Worm (Caenorhabditis elegans): Measurements from ENCODE around the gene fipr-17.

The fipr-17 gene

DNA sequence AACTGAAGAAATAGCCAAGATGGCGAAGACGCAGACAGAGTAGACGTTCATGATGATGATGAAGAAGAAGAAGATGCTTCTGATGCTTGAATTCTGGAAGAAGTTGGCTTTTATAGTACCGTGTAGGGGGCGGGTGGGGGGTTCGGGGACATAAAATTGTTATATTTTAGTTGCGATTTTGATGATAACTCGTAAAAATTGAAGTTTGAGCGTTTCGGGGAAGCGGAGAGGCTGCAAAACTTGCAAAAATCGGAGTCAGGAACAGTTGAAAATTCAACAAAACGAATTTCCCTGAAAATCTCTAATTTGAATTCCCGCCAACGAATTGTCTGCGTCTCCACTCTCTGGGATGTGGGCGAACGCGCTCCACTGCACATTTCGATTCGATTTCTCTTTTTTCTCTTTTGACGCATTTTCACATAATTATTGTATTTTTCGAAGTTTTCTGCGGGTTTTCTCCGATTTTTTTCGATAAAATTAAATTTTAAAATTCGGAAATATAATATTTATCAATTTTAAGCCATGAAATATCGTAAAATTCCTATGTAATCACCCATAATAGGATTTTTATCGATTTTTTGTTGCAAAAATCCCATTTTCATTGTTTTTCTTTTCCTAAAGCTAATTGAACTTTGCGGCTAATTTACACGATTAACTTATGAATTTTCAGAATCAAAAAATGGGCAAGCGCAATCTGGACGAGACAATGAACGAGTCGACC is at the start of gene fipr-17, which contains the start of gene Y48A6B.3 (continued):
- TF ChIP-seq sox-4 (tag; optimal IDR thresholded peaks at IDR 0.05) (no peak), fos-1 (tag; optimal IDR thresholded peaks at IDR 0.05) (peak; percentile 75), hlh-4 (tag; optimal IDR thresholded peaks at IDR 0.05) (no peak), pag-3 (tag; optimal IDR thresholded peaks at IDR 0.05; ENCODE audit: borderline replicate concordance, insufficient read depth) (no peak), vab-15 (tag; optimal IDR thresholded peaks at IDR 0.05) (peak; percentile 75), mdl-1 (tag; optimal IDR thresholded peaks at IDR 0.05) (peak in 1 of 2 experiments; percentile 52), unc-30 (tag; optimal IDR thresholded peaks at IDR 0.05) (no peak), nhr-90 (tag; optimal IDR thresholded peaks at IDR 0.05; ENCODE audit: poor library complexity) (peak; percentile 78), ces-1 (GFP tag; optimal IDR thresholded peaks at IDR 0.05) (no peak), nhr-12 (tag; optimal IDR thresholded peaks at IDR 0.05) (no peak), ceh-90 (tag; optimal IDR thresholded peaks at IDR 0.05) (peak; percentile 52), lin-39 (tag; optimal IDR thresholded peaks at IDR 0.05) (peak; percentile 59), nhr-71 (tag; optimal IDR thresholded peaks at IDR 0.05) (peak; percentile 89), efl-3 (GFP tag; optimal IDR thresholded peaks at IDR 0.05) (no peak), ztf-11 (tag; optimal IDR thresholded peaks at IDR 0.05) (peak in 1 of 2 experiments; percentile 56), nhr-76 (tag; optimal IDR thresholded peaks at IDR 0.05) (no peak), zip-4 (GFP tag; optimal IDR thresholded peaks at IDR 0.05) (peak; percentile 59), nhr-28 (tag; optimal IDR thresholded peaks at IDR 0.05) (no peak), aly-2 (tag; optimal IDR thresholded peaks at IDR 0.05) (peak; percentile 47), egl-27 (tag; optimal IDR thresholded peaks at IDR 0.05) (peak in 1 of 2 experiments; percentile 23), isw-1 (GFP tag; IDR thresholded peaks at IDR 0.05) (peak; percentile 83), skn-1 (tag; optimal IDR thresholded peaks at IDR 0.05) (peak; percentile 85), lsy-2 (tag; optimal IDR thresholded peaks at IDR 0.05) (peak; percentile 89 to 95), lin-15B (tag; optimal IDR thresholded peaks at IDR 0.05) (peak; percentile 95), dpl-1 (GFP tag; optimal IDR thresholded peaks at IDR 0.05) (peak; percentile 99), fkh-8 (tag; optimal IDR thresholded peaks at IDR 0.05) (peak; percentile 83), nhr-84 (tag; optimal IDR thresholded peaks at IDR 0.05) (no peak), unc-62 (GFP tag; optimal IDR thresholded peaks at IDR 0.05) (no peak), nhr-19 (GFP tag; conservative IDR thresholded peaks at IDR 0.05) (peak; percentile 83), pqm-1 (tag; optimal IDR thresholded peaks at IDR 0.05) (no peak), mef-2 (tag; optimal IDR thresholded peaks at IDR 0.05) (peak; percentile 50), C16A3.4 (tag; optimal IDR thresholded peaks at IDR 0.05) (peak; percentile 93), xbp-1 (tag; optimal IDR thresholded peaks at IDR 0.05) (peak; percentile 81)

DNA sequence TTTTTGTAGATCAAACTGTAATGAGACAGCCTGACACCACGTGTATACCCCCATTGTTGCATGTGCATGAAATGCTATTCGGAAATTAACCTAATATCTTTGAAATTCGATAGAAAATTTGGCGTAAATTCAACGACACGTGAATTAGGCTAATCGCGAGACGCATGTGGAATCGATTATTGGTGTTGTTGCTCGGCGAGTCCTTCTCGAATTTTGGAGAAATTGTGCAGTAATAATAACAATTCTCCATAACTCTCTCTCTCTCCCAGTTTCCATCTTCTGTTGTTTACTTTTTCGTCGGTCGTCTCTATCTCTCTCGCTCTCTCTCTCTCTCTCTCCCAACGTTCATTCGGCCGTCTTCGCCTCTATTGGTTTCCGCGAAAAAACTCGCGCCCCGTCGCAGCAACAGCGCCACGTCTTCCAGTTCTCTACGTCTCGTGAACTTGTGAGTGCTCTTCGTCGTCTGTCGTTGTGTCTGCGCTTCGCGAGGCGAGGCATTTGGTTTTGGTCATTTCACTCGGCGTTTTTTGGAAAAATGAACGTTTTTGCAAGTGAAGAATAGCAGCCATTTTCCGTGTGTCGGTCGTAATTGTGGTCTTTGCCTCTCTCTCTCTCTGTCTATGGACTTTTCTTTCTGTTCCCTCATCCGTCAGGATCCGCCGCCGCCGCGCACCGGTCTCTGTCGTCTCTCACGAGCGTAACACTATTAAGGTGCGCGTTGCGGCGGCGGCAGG is 47.3 kb upstream of the fipr-17 start:
- TF ChIP-seq lin-35 (GFP tag; optimal IDR thresholded peaks at IDR 0.05), result peak; percentile 55 to 65
- no peak for TF ChIP-seq nhr-76 (tag; optimal IDR thresholded peaks at IDR 0.05)
- TF ChIP-seq mef-2 (tag; optimal IDR thresholded peaks at IDR 0.05), result no peak
- TF ChIP-seq unc-98 (GFP tag; IDR thresholded peaks at IDR 0.05), result no peak
- TF ChIP-seq sptf-1 (tag; optimal IDR thresholded peaks at IDR 0.05), result no peak
- TF ChIP-seq mep-1 (tag; optimal IDR thresholded peaks at IDR 0.05), result peak; percentile 45
- no peak for TF ChIP-seq ceh-63 (GFP tag; optimal IDR thresholded peaks at IDR 0.05)
- peak; percentile 17 for TF ChIP-seq snpc-4 (tag; optimal IDR thresholded peaks at IDR 0.05)
- no peak for TF ChIP-seq lin-15B (tag; optimal IDR thresholded peaks at IDR 0.05)
- peak in 1 of 6 experiments; percentile 7 for TF ChIP-seq elt-3 (tag; optimal IDR thresholded peaks at IDR 0.05)
- TF ChIP-seq nhr-12 (tag; optimal IDR thresholded peaks at IDR 0.05), result no peak
- no peak for TF ChIP-seq Y116A8C.19 (tag; optimal IDR thresholded peaks at IDR 0.05; ENCODE audit: borderline replicate concordance)
- TF ChIP-seq fkh-10 (GFP tag; optimal IDR thresholded peaks at IDR 0.05), result peak; percentile 53
- no peak for TF ChIP-seq ztf-11 (tag; optimal IDR thresholded peaks at IDR 0.05)
- TF ChIP-seq nhr-71 (tag; optimal IDR thresholded peaks at IDR 0.05), result peak; percentile 78
- peak; percentile 12 for TF ChIP-seq lin-13 (GFP tag; optimal IDR thresholded peaks at IDR 0.05)
- peak in 1 of 2 experiments; percentile 48 for TF ChIP-seq mdl-1 (tag; optimal IDR thresholded peaks at IDR 0.05)
- no peak for TF ChIP-seq ceh-8 (GFP tag; optimal IDR thresholded peaks at IDR 0.05)
- no peak for TF ChIP-seq pqm-1 (tag; optimal IDR thresholded peaks at IDR 0.05)
- no peak for TF ChIP-seq grh-1 (GFP tag; IDR thresholded peaks at IDR 0.05)
- no peak for TF ChIP-seq hlh-4 (tag; optimal IDR thresholded peaks at IDR 0.05)
- no peak for TF ChIP-seq hlh-17 (GFP tag; optimal IDR thresholded peaks at IDR 0.05; ENCODE audit: borderline replicate concordance)
- peak; percentile 70 for TF ChIP-seq fkh-8 (tag; optimal IDR thresholded peaks at IDR 0.05)
- TF ChIP-seq lin-39 (tag; optimal IDR thresholded peaks at IDR 0.05), result no peak
- TF ChIP-seq alr-1 (tag; optimal IDR thresholded peaks at IDR 0.05; ENCODE audit: borderline replicate concordance), result no peak

Measured in whole organism, L1 larva.